Fruit fly (Drosophila melanogaster): ENCODE results near the gene Marf.

Marf gene

dm6 chrX:6340593-6341068 lies 25.1 kb upstream of the Marf start (continued):
- TF ChIP-seq slbo (GFP tag; IDR thresholded peaks at IDR 0.05) (no peak; the same call in none of the 2 replicates), CG10565 (GFP tag; optimal IDR thresholded peaks at IDR 0.05) (no peak), nerfin-1 (tag; optimal IDR thresholded peaks at IDR 0.05) (peak; percentile 73), CG6689 (GFP tag; IDR thresholded peaks at IDR 0.05) (peak; percentile 73), Dfd (GFP tag; optimal IDR thresholded peaks at IDR 0.05) (no peak), dmrt99B (tag; optimal IDR thresholded peaks at IDR 0.05) (peak; percentile 88), wor (GFP tag; IDR thresholded peaks at IDR 0.05) (0 out of 2 replicates have a peak, but pooled peaks have one; percentile 30), CG11504 (tag; optimal IDR thresholded peaks at IDR 0.05) (peak; percentile 88), wek (GFP tag; optimal IDR thresholded peaks at IDR 0.05) (peak; percentile 5), CG6254 (GFP tag; optimal IDR thresholded peaks at IDR 0.05) (peak; percentile 64), lov (optimal IDR thresholded peaks at IDR 0.05) (no peak), lov (GFP tag; IDR thresholded peaks at IDR 0.05) (no peak), Hmx (GFP tag; optimal IDR thresholded peaks at IDR 0.05) (no peak), mam (GFP tag; optimal IDR thresholded peaks at IDR 0.05) (peak; percentile 47), CG4854 (GFP tag; optimal IDR thresholded peaks at IDR 0.05) (peak; percentile 37), CG11093 (GFP tag; IDR thresholded peaks at IDR 0.05) (no peak), Abd-B (GFP tag; optimal IDR thresholded peaks at IDR 0.05) (peak; percentile 18), bigmax (GFP tag; optimal IDR thresholded peaks at IDR 0.05) (no peak), CG17328 (GFP tag; IDR thresholded peaks at IDR 0.05) (no peak), ewg (GFP tag; optimal IDR thresholded peaks at IDR 0.05) (peak; percentile 58), chn (GFP tag; optimal IDR thresholded peaks at IDR 0.05) (no peak), Poxn (GFP tag; IDR thresholded peaks at IDR 0.05) (0 out of 2 replicates have a peak, but pooled peaks have one; percentile 22), CG8089 (GFP tag; optimal IDR thresholded peaks at IDR 0.05) (no peak), CG7839 (tag; optimal IDR thresholded peaks at IDR 0.05) (peak; percentile 85), gsb-n (tag; optimal IDR thresholded peaks at IDR 0.05) (peak; percentile 51), fd3F (GFP tag; optimal IDR thresholded peaks at IDR 0.05) (peak; percentile 66), NK7.1 (GFP tag; optimal IDR thresholded peaks at IDR 0.05) (no peak), NfI (GFP tag; optimal IDR thresholded peaks at IDR 0.05) (peak; percentile 76), btn (GFP tag; optimal IDR thresholded peaks at IDR 0.05) (peak; percentile 28), CG6272 (GFP tag; IDR thresholded peaks at IDR 0.05) (no peak), CG11247 (GFP tag; IDR thresholded peaks at IDR 0.05) (no peak), Fer2 (tag; optimal IDR thresholded peaks at IDR 0.05) (peak; percentile 46), Ravus (GFP tag; IDR thresholded peaks at IDR 0.05) (no peak), peb (GFP tag; IDR thresholded peaks at IDR 0.05) (peak; percentile 35; the same call in 1 of the 2 replicates), Trl (optimal IDR thresholded peaks at IDR 0.05) (peak in 1 of 2 experiments; percentile 0), Trl (GFP tag; optimal IDR thresholded peaks at IDR 0.05) (no peak), otp (GFP tag; IDR thresholded peaks at IDR 0.05) (no peak), CG14710 (tag; optimal IDR thresholded peaks at IDR 0.05) (peak; percentile 66), so (GFP tag; IDR thresholded peaks at IDR 0.05) (peak; percentile 53; the same call in 2 of the 3 replicates), nau (GFP tag; optimal IDR thresholded peaks at IDR 0.05) (peak; percentile 81), CG9727 (GFP tag; optimal IDR thresholded peaks at IDR 0.05) (peak; percentile 80), danr (GFP tag; IDR thresholded peaks at IDR 0.05) (no peak), onecut (GFP tag; IDR thresholded peaks at IDR 0.05) (no peak), Ets65A (GFP tag) (peak; percentile 70), ATbp (GFP tag; optimal IDR thresholded peaks at IDR 0.05) (peak; percentile 62), Meics (GFP tag; optimal IDR thresholded peaks at IDR 0.05) (peak; percentile 89), Rfx (GFP tag; IDR thresholded peaks at IDR 0.05) (peak; percentile 67), Blimp-1 (GFP tag; optimal IDR thresholded peaks at IDR 0.05) (no peak), Drgx (GFP tag; IDR thresholded peaks at IDR 0.05) (peak; percentile 60), cwo (GFP tag; optimal IDR thresholded peaks at IDR 0.05) (peak; percentile 17), schlank (tag; optimal IDR thresholded peaks at IDR 0.05) (peak; percentile 64)

Data from whole organism, embryonic.